Worm (Caenorhabditis elegans) whole organism, mixed stage, embryonic: ENCODE data around the gene degt-1.

ENCODE experiments used
- ceh-43 ChIP-seq: fragments of 200-800 bp; sonication (Bioruptor generic); optimal IDR thresholded peaks from 2 replicates; lab custom pipeline; 2018; ENCODE audit warnings: mild to moderate bottlenecking, missing genetic modification characterization, moderate library complexity, missing compliant biosample characterization
- ces-1 ChIP-seq: fragments of 150-350 bp; optimal IDR thresholded peaks from 2 replicates; lab custom pipeline; 2014; ENCODE audit warnings: missing biosample characterization, missing genetic modification reagents, missing genetic modification characterization
- elt-1 ChIP-seq: sonication (generic microtip); optimal IDR thresholded peaks from 2 replicates; lab custom pipeline; 2017; ENCODE audit warnings: missing genetic modification characterization, mild to moderate bottlenecking, missing compliant biosample characterization, antibody characterized with exemption, moderate library complexity, borderline replicate concordance; ENCODE audit not compliant: insufficient read depth
- ham-2 ChIP-seq: fragments of 200-800 bp; sonication (Bioruptor generic); optimal IDR thresholded peaks from 2 replicates; lab custom pipeline; 2018; ENCODE audit warnings: mild to moderate bottlenecking, missing genetic modification characterization, missing compliant biosample characterization
- lsy-2 ChIP-seq: fragments of 150-350 bp; optimal IDR thresholded peaks from 2 replicates; lab custom pipeline; 2014; ENCODE audit warnings: missing biosample characterization, missing genetic modification characterization
- nhr-12 ChIP-seq: fragments of 150-350 bp; optimal IDR thresholded peaks from 2 replicates; lab custom pipeline; 2014; ENCODE audit warnings: missing biosample characterization, missing genetic modification characterization
- nhr-237 ChIP-seq: fragments of 150-350 bp; optimal IDR thresholded peaks from 2 replicates; lab custom pipeline; 2014; ENCODE audit warnings: missing biosample characterization, missing genetic modification characterization
- nhr-28 ChIP-seq: fragments of 150-350 bp; optimal IDR thresholded peaks from 2 replicates; lab custom pipeline; 2014; ENCODE audit warnings: missing biosample characterization, missing genetic modification characterization
- pha-4 ChIP-seq: fragments of 150-350 bp; optimal IDR thresholded peaks from 2 replicates; lab custom pipeline; 2018; ENCODE audit warnings: missing biosample characterization, missing genetic modification reagents, missing genetic modification characterization
- snpc-4 ChIP-seq: fragments of 150-350 bp; optimal IDR thresholded peaks from 2 replicates; lab custom pipeline; 2014; ENCODE audit warnings: missing biosample characterization, missing genetic modification characterization
- sptf-1 ChIP-seq: sonication (generic microtip); optimal IDR thresholded peaks from 2 replicates; lab custom pipeline; 2017; ENCODE audit warnings: mild to moderate bottlenecking, missing genetic modification characterization, moderate library complexity, missing compliant biosample characterization
- unc-39 ChIP-seq: fragments of 150-350 bp; optimal IDR thresholded peaks from 2 replicates; lab custom pipeline; 2014; ENCODE audit warnings: missing biosample characterization, missing genetic modification characterization
- unc-62 ChIP-seq: fragments of 150-350 bp; optimal IDR thresholded peaks from 2 replicates; lab custom pipeline; 2014; ENCODE audit warnings: missing biosample characterization, missing genetic modification reagents, missing genetic modification characterization
- ztf-11 ChIP-seq: fragments of 150-350 bp; optimal IDR thresholded peaks from 2 replicates; lab custom pipeline; 2014; ENCODE audit warnings: missing biosample characterization, missing genetic modification characterization

DNA sequence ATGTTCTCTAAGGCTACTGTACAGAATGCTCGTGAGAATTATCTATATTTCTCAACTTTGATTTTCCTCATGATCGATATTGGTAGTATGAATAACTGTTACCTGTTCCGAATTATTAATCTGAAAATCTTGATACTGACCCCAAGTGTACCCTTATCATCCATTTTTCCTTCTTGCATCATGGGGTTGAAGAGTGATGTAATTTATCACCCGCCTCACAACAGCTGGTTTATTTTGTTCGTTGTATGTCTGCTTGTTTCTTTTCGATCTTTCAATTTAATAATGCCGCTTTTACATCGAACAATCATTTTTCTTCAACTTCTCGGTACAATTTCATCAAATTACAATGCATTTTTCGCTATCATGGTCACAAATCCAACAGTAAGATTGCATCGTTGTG, 31.3 kb upstream of the degt-1 start, which contains the start of gene C35A5.6:
- TF ChIP-seq elt-1 (tag; lab: Kevin White, UChicago) (no peak), lsy-2 (tag; lab: Kevin White, UChicago) (no peak), snpc-4 (tag; lab: Kevin White, UChicago) (no peak), nhr-12 (tag; lab: Kevin White, UChicago) (no peak), unc-62 (GFP tag; lab: Kevin White, UChicago) (no peak), pha-4 (no peak), nhr-237 (tag; lab: Kevin White, UChicago) (no peak), sptf-1 (tag; lab: Kevin White, UChicago) (no peak), ham-2 (no peak), ces-1 (GFP tag; lab: Kevin White, UChicago) (no peak), unc-39 (no peak), ztf-11 (tag; lab: Kevin White, UChicago) (no peak), ceh-43 (GFP tag; lab: Kevin White, UChicago) (no peak), nhr-28 (tag; lab: Kevin White, UChicago) (no peak)
